Worm (Caenorhabditis elegans): ENCODE measurements around the gene rpl-39.

ce11 chrV:7822655-7823054, 46.8 kb upstream of the rpl-39 start:
- TF ChIP-seq lin-32 (GFP tag; optimal IDR thresholded peaks at IDR 0.05) = no peak
- TF ChIP-seq mep-1 (tag; optimal IDR thresholded peaks at IDR 0.05) = no peak
- no peak for TF ChIP-seq zip-8 (tag; optimal IDR thresholded peaks at IDR 0.05)
- no peak for TF ChIP-seq nhr-237 (tag; optimal IDR thresholded peaks at IDR 0.05)
- TF ChIP-seq nhr-12 (tag; optimal IDR thresholded peaks at IDR 0.05) = no peak
- TF ChIP-seq unc-62 (GFP tag; optimal IDR thresholded peaks at IDR 0.05) = peak; percentile 99
- TF ChIP-seq elt-3 (tag; optimal IDR thresholded peaks at IDR 0.05) = no peak
- no peak for TF ChIP-seq tbx-8 (GFP tag; optimal IDR thresholded peaks at IDR 0.05)
- TF ChIP-seq mab-5 (tag; optimal IDR thresholded peaks at IDR 0.05) = peak; percentile 68
- TF ChIP-seq snpc-4 (tag; optimal IDR thresholded peaks at IDR 0.05) = no peak
